Worm (Caenorhabditis elegans) whole organism, young adult: ENCODE results near the gene kin-5.

Source experiments
- ceh-40 ChIP-seq: fragments of 200-800 bp; sonication (Bioruptor generic); IDR thresholded peaks from 2 replicates; pipeline ENCODE4 v1.3.6; 2022; ENCODE audit warnings: missing genetic modification characterization, missing compliant biosample characterization
- efl-1 ChIP-seq: fragments of 150-350 bp; optimal IDR thresholded peaks from 2 replicates; lab custom pipeline; 2014; ENCODE audit warnings: missing biosample characterization, missing genetic modification reagents, missing genetic modification characterization
- ets-4 ChIP-seq: fragments of 200-800 bp; sonication (Bioruptor generic); optimal IDR thresholded peaks from 2 replicates; lab custom pipeline; 2018; ENCODE audit warnings: mild to moderate bottlenecking, missing genetic modification characterization, missing compliant biosample characterization
- him-1 ChIP-seq: sonication (generic microtip); optimal IDR thresholded peaks from 2 replicates; lab custom pipeline; 2016; ENCODE audit warnings: missing genotype, missing genetic modification reagents, missing genetic modification characterization, missing compliant biosample characterization
- nfyb-1 ChIP-seq: fragments of 200-800 bp; sonication (Bioruptor generic); IDR thresholded peaks from 2 replicates; pipeline ENCODE4 v1.3.6; 2022; ENCODE audit warnings: missing genetic modification reagents, missing genetic modification characterization, missing compliant biosample characterization
- snpc-4 ChIP-seq, 5 experiments: fragments of 150-350 bp in 1 of 5; sonication (generic microtip) in 4 of 5; optimal IDR thresholded peaks; 2 replicates each; lab custom pipeline; 2014 to 2018; ENCODE audit warnings: missing genetic modification characterization in 5 of 5, missing biosample characterization in 3 of 5, antibody characterized with exemption in 2 of 5, mild to moderate bottlenecking in 2 of 5, missing compliant biosample characterization in 2 of 5, missing genotype in 2 of 5, moderate library complexity in 2 of 5, missing genetic modification reagents in 1 of 5
- tlf-1 ChIP-seq: fragments of 200-800 bp; sonication (Bioruptor generic); optimal IDR thresholded peaks from 2 replicates; lab custom pipeline; 2018; ENCODE audit warnings: mild to moderate bottlenecking, missing genetic modification characterization, missing compliant biosample characterization

- TF ChIP-seq nfyb-1 (peak; percentile 45; the same call in 1 of the 2 replicates), ets-4 (GFP tag; lab: Kevin White, UChicago) (no peak), tlf-1 (GFP tag; lab: Kevin White, UChicago) (no peak), snpc-4 (GFP tag; optimal IDR thresholded peaks at IDR 0.05; lab: Kevin White, UChicago) (no peak), snpc-4 (tag; optimal IDR thresholded peaks at IDR 0.05; lab: Kevin White, UChicago) (no peak), efl-1 (GFP tag; lab: Kevin White, UChicago) (no peak), him-1 (tag; lab: Kevin White, UChicago) (no peak), ceh-40 (GFP tag; lab: Robert Waterston, UW) (no peak)
These were observed 24.6 kb upstream of the kin-5 start for ce11 chrIV:9993403-9994132.
